Fruit fly (Drosophila melanogaster) ovary, adult (tissue): ENCODE results near the gene CG7191.

Experiments used
- CG17801 ChIP-seq: fragments of 200-800 bp; optimal IDR thresholded peaks from 2 replicates; lab custom pipeline; 2019; ENCODE audit warnings: missing biosample characterization, mild to moderate bottlenecking, missing genetic modification characterization, moderate library complexity; ENCODE audit not compliant: partially characterized antibody

CG7191 gene

DNA sequence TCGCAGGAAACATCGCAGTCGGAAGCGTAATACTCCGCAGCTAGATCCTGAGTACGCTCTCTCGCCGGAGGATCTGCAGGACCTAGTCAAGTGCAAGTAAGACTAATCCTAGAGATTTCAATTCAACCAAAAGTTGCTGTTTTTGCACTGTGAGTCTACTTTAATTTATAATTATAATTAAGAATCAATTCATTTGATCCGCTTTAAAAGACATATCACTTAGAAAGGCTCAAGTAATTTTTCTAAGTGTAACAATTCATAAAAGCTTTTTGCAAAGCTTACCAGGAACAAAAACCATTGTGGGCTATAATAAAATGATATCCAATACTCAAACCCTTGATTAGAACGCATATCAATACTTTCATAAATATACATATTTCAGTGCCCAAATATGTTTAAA, 10.6 kb upstream of the CG7191 start:
- TF ChIP-seq CG17801 = no peak

DNA sequence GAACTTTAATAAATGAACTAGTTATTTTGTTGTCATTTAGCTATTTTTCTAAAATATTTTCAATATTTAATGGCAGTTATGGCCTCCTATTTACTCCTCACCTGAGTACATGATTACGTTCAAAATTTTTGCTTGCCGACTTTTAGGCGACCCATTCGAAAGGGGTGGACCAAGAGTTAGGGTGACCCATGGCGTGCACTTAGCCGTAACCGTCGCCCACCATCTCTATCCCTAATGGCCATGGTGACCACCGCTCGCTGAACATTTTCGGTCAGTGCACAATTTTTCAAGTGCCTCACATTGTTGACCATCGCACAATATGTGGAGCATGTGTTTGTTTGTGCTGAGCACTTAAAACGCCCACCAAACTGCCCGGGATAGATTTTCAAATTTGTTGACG, 4.5 kb downstream of the CG7191 start:
- no peak for TF ChIP-seq CG17801

DNA sequence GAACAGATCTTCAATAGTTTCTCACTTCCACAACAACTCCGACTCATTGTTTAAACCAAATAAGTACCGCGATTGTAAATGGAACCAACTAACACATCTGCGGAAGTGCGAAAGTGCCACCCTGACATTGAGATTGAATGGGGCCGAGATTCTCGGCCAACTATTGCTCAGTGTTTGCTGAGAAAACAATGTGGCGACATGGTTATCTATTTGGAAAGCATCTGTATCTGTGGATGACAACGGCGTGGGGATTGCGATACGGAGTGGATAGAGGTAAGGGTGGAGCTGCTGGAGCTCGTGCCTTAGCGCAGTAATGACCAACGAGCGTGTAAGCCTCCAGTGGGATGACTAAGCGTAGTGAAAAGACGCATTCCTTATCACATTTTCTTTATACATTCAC, 7.8 kb downstream of the CG7191 start:
- no peak for TF ChIP-seq CG17801

DNA sequence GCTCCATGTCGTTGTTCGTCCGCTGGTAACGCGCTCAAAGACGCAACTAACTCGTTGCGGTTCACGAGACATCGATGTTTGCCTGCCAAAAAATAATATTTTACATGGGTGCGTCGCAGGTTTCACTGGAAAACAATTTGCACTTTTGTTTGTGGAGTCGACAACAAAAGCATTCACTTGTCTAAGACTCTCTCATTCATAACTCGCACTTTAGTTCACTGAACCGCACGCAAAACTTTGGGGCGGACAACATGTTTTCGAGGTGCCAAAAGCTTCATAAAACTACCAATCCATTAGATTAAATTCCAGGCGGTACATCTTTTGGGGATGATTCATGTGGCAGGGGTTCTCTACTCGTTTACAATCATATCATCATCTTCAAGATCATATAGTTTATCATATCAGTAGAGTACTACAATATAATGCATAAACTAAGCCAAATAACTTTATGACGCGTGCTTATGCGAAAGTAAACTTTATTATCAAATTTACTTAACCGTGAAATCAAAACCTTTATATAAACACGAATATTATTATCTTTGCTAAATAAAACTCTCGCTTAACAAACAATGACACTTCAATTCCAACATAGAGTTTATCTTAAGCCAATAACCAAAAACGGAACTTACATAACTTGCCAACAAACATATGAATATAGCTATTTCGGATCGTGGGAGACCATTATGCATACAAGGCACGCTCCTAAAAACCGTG, 10.7 kb downstream of the CG7191 start, which contains the start of gene CG7179:
CG7179 (minus strand) TSS at position 51 of the 714 bp plus-strand sequence.
- TF ChIP-seq CG17801 = no peak

DNA sequence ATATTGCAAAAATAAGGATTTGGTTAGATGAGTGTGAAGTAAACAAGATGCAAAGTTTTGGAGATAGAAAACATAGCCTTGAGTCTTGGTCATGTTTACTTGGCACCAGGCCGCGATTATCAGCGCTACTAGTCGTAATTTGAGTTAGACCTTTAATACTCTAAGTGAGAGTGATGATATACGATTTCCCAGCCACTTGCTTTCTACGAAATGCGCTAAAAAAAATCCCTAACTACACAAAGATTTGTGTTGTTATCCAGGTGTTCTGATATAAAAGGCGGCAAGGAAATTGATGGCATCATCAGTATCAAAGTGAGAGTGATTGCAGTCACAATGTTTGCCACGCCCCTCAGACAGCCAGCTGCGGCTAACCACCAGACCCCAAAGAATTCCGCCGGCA, 12.4 kb downstream of the CG7191 start, which contains the start of gene Uro:
Uro (plus strand) TSS at position 301 of the 400 bp plus-strand sequence.
- no peak for TF ChIP-seq CG17801

DNA sequence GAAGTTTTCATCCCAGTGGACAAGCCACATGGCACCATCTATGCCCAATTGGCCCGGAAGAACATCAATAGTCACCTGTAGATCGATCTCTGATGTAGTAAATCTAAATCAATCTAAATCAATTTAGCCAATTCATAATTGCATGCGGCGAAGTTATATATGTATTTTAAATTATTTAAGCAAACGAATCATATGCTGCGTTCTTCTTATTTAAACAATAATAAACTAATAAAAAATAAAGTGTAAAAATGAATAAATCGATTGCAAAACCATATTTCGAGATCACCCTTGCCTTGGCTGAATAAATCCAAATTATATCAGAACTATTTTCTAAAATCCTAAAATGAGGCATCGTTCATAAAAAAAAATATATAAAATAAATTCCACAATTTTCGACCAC, 13.7 kb downstream of the CG7191 start, which contains the start of gene CG7164:
CG7164 (plus strand) TSS at position 301 of the 400 bp plus-strand sequence.
- no peak for TF ChIP-seq CG17801

DNA sequence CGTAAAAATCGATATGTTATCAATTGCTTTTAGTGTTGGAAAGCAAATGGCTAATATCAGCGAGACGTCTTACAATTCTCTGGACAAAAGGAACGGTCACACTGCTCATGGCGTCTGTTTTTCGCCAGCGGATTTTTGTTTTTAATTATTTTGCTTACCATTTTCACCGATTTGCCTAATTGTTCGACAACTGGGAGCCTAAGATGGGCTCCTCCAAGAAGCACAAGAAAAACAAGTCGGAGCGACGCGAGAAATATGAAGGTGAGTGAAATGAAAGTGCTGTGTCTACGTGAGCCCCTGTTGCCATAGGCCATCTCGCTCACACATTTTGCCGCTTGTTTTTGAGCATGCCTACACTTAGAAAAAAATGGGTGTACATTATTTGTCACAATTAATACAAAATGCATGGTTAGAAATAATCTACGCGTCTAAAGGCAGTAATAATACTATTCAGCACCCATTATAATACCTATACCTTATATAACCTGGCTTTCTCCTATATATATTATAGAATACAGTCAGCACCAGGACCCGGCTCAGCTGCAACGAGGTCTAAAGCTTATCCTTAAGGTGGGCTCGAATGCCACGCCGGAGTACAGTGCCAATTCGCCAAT, 15.5 kb downstream of the CG7191 start, which contains the start of gene Brd7-9:
Brd7-9 (plus strand) TSS at position 78 of the 614 bp plus-strand sequence.
- TF ChIP-seq CG17801 = peak; percentile 22

DNA sequence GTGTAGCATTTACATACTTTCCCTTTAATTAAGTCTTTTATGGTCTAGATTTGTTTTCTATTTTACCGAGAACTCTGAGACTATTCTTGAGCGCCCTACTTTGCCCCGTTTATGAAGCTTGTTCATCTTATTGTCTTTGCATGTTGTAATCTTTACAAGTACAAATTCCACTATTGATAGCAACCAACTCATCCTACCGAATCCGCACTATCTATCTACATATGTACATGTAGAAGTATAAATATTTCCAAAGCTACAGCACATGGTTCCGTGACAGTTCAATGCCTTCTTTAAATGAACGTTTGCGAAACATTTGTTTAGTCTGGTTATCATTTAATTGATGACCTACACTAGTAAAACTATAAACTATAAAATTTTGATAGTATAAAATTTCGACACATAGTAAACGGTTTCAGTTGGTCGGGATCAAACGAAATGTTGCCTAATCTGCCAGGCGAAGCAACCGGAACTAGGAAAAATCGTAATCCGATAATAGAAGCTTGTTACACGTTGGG, 21.6 kb downstream of the CG7191 start:
- TF ChIP-seq CG17801 = no peak

DNA sequence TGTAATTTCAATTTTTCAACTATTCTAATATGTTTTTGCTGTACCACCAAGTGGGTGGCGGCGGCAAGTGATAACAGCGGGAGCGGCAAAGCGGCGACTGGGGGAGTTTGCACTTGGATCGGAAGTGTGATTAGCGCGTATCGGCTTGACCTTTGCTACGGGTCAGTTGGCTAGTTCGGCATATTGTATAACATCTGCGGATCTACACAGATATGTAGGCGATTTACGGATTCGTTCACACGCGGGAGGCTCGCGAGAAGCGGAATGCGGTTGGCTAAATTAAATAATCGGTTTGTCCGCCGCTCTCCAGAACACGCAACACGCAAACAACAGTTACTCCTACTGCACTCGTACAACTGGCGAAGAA, 22.6 kb downstream of the CG7191 start:
- TF ChIP-seq CG17801 = no peak

DNA sequence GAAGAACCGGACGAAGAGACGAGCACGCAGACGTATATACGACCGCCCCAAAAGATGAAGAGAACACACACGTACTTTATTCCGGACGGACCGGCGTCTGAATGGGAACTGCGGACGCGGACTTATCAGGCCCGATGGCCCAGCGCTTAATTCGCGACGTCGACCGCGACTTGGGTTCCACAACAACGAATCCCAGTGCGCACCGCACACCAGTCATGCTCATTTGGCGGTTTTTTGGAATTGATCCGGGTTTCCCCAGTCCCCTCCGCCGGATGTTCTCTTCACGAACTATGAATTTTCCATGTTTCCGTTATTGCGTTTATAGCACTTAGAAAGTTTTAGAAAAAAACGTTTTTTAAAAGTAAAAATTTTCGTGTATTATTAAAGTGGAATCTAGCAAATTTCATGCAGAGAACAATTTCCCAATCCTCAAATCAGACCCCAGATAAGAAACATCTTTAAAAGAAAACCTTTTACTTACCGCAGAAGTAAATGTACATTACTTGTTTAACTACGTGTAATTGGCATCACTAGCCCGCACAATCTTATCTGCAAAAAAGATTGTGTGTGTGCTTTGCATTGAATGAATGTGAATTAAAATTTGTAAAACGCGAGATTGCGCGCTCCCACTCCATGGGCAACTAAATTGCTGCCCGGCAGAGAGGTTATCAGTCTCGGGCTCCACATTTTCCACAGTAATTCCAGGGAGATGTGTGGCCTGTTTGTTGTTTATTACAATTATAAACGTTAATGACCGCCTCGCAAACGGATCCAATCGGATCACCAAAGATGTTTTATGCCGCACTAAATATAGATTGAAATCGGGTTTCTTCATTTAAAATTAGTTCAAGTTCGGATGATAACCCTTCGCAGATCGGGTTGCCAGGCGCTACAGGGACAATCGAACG, 23.3 kb downstream of the CG7191 start, which contains the start of gene CG7149:
CG7149 (minus strand) TSS at position 110 of the 908 bp plus-strand sequence.
- peak; percentile 38 for TF ChIP-seq CG17801

DNA sequence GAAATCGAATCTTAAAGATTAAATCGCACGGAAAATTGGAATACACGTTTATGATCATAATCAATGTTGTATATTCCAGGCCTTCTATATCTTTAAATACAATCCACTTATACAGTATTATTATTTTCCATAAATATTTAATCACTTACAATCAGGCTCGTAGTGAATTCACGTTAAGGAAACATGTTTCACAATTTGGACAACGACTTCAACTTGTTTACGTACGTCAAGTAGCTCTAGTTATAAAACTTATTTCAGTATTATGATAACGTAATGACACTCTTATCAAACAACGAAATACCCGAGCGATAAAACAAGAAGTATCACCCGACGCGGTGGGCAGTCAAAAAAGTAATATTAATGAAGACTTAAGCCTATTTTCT, 23.9 kb downstream of the CG7191 start:
- TF ChIP-seq CG17801 = no peak

DNA sequence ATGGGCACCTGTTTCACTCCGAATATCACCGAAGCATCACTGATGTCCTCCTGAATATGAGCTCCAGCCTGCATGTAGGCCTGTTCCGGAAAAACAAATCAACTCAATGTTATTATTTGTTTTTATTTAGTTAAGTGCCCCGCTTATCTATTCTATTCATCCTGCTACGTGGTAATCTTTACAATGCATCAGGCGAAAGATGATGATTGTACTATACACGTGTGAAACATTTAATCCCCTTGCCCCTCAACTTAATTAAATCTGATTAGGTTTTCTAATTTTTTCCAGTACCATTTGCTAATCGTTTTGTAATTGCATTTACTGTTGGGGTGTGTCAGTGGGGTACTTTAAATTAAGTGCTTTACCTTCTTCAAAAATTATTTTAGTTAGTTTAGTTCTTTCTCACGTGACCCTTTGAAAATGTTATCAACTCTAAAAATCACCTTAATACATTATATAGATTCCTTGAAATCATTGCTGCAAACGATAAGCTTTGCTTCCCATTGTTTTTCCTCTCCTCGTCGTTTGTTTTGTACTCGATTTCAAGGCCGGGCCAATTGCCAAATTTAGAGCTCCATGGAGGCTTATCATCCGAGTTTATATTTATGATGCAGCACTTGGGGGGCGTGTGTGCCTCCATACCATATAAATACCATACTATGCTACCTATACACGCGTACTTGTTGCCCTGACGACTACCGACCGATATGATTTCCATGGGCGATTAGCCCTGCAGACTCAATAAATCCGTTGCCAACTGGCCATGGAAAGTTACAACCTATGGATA, 27.5 kb downstream of the CG7191 start:
- peak; percentile 1 for TF ChIP-seq CG17801

DNA sequence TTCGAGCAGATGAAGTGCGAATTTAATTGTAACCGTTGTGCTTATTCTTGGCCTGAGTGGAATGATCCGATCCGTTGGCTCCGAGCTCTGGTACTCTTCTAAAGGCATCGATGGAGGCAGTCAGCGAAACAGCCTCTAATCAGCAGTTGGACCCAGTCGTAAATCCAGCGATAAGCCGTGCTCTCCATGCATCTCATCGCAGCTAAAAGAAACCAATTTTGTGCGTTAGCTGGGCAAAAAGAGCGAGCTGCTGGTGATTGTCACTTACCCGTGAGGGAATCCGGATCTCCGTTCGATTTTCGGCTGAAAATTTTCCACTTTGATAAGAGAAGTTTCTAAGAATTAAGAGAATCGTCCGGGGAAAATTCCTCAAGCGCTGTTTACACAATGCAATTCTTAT, 28.4 kb downstream of the CG7191 start, which contains the start of gene LKRSDH:
LKRSDH (minus strand) TSS at position 101 of the 400 bp plus-strand sequence.
- no peak for TF ChIP-seq CG17801

DNA sequence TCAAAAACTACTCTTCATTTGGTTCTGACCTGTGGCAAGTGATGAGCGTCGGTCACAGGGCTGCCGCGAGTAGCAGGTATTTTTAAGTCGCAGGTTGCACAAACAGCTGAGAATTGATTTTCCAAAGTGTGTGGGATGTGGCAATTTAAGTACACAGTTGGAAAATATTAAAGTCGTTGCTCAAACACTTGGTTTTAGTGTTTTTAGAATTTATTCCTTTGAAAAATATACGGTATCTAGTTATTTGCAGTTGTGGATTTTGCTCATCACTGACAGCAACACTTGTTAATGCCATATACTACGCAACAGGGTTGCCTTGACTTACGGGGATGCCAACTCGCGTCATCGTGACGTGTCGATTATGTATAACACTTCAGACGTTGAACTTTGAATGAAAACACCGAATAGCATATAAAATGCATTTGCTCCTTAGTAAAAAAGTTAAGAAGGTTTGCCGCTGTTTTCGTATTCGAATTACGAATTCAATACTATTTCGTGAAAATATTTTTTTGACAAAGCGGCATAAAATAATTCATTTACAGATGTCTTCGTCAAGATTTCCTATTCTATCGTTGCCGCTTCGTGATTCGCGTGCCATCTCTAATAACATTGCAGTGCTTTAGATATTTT, 32.5 kb downstream of the CG7191 start, which contains the start of the genes Herp and r2d2:
Herp (minus strand) TSS at position 255 of the 630 bp plus-strand sequence.
r2d2 (plus strand) TSS at position 344 of the 630 bp plus-strand sequence.
- peak; percentile 89 for TF ChIP-seq CG17801

DNA sequence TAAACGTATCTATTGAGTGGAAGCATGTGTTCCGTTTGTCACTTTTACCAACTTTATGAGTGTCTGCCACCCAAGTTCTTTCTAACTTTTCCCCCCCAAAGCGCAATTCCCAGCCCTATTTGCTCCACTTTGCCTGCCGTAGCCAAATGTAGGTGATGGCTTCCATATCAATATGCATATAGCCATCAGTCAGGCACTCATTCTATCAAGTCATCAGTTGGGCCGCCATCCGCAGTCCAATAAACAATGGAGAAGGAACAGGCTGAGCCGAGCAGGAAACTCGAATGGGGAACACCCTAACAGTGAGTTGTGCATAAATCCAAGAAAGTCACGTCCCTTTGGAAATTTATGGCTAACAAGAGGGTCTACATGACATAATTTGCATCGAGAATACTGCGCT, 40.1 kb downstream of the CG7191 start:
- no peak for TF ChIP-seq CG17801
